Fruit fly (Drosophila melanogaster): ENCODE measurements around the gene CG7992.

Gene CG7992

DNA sequence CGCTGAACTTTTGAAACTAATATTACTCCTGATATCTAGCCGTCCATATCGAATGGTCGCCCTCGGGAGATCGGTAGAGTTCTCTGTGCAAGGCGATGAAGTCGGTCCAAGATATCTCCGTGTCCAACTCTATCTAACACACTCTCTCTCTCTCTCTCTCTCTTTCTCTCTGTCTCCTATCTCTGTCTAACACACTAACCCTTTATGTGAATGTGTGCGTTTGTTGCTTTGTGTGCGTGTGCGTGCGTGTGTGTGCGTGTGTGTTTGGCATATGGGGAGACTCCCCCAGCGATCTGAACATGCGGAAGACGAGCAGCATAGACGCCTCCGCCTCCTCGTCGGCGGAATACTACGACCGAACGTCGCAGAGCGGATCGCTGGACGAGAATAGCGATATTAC, 17.3 kb upstream of the CG7992 start:
- TF ChIP-seq CG1832 (GFP tag; optimal IDR thresholded peaks at IDR 0.05) (peak; percentile 66), Trl (optimal IDR thresholded peaks at IDR 0.05) (peak in 1 of 2 experiments; percentile 43), Trl (GFP tag; optimal IDR thresholded peaks at IDR 0.05) (no peak), Med (GFP tag) (peak; percentile 23), cg (GFP tag; optimal IDR thresholded peaks at IDR 0.05) (peak; percentile 91), Blimp-1 (GFP tag; optimal IDR thresholded peaks at IDR 0.05) (no peak), CG31224 (GFP tag; IDR thresholded peaks at IDR 0.05) (no peak), pzg (GFP tag; optimal IDR thresholded peaks at IDR 0.05) (no peak)

DNA sequence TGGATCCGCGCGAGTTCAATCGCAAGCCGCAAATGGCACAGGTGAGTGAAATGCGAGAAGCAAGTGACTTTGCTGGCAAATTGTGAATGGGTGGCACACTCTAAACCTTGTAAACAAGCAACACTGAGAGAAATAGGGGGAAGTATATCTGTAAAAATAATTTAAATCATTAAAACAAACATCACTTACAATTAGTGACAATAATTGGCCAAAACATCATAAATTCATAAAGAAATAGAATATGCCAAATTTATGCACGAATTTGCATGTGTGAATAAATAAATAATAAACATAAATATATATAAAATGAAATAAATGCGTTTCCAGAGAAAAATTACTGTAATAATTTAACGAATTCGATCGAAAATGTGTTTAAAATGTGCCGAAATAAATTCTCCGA, 15.5 kb upstream of the CG7992 start:
- TF ChIP-seq CG6791 (GFP tag; IDR thresholded peaks at IDR 0.05; ENCODE audit: partially characterized antibody) (no peak), Atf3 (GFP tag; optimal IDR thresholded peaks at IDR 0.05) (no peak), CG17802 (tag; optimal IDR thresholded peaks at IDR 0.05) (no peak), CG1647 (GFP tag; optimal IDR thresholded peaks at IDR 0.05) (no peak), CG18262 (tag; optimal IDR thresholded peaks at IDR 0.05) (peak; percentile 47), run (tag; optimal IDR thresholded peaks at IDR 0.05) (no peak), ind (GFP tag; optimal IDR thresholded peaks at IDR 0.05) (no peak), pros (GFP tag; optimal IDR thresholded peaks at IDR 0.05) (no peak), unpg (GFP tag; optimal IDR thresholded peaks at IDR 0.05) (peak; percentile 18), sim (GFP tag; IDR thresholded peaks at IDR 0.05) (no peak), CG17361 (GFP tag; IDR thresholded peaks at IDR 0.05) (0 out of 3 replicates have a peak, but pooled peaks have one; percentile 30), fru (optimal IDR thresholded peaks at IDR 0.05) (no peak), CG17359 (tag; optimal IDR thresholded peaks at IDR 0.05) (peak; percentile 49), CG32532 (GFP tag; IDR thresholded peaks at IDR 0.05) (peak; percentile 11; the same call in 1 of the 2 replicates), sr (GFP tag; IDR thresholded peaks at IDR 0.05) (no peak), mirr (GFP tag; optimal IDR thresholded peaks at IDR 0.05) (no peak), CG34224 (GFP tag; IDR thresholded peaks at IDR 0.05; ENCODE audit: partially characterized antibody) (no peak), Lim3 (GFP tag; IDR thresholded peaks at IDR 0.05) (no peak), disco-r (GFP tag; optimal IDR thresholded peaks at IDR 0.05) (no peak), CG2199 (GFP tag; IDR thresholded peaks at IDR 0.05) (no peak), CG10979 (tag; optimal IDR thresholded peaks at IDR 0.05) (peak; percentile 25), Abd-B (GFP tag; optimal IDR thresholded peaks at IDR 0.05) (no peak), CG5953 (GFP tag; IDR thresholded peaks at IDR 0.05) (no peak), jigr1 (GFP tag; IDR thresholded peaks at IDR 0.05) (no peak), Dll (GFP tag; IDR thresholded peaks at IDR 0.05; ENCODE audit: partially characterized antibody) (no peak), CG2129 (GFP tag; IDR thresholded peaks at IDR 0.05; ENCODE audit: partially characterized antibody) (no peak), Ets65A (GFP tag) (no peak), Hr3 (GFP tag; optimal IDR thresholded peaks at IDR 0.05) (no peak), CG14965 (GFP tag; optimal IDR thresholded peaks at IDR 0.05; ENCODE audit: borderline replicate concordance) (no peak), CG3163 (GFP tag; optimal IDR thresholded peaks at IDR 0.05) (no peak), esg (GFP tag; conservative IDR thresholded peaks at IDR 0.05) (no peak), Tbp (GFP tag; optimal IDR thresholded peaks at IDR 0.05) (no peak), tna (GFP tag; IDR thresholded peaks at IDR 0.05; ENCODE audit: partially characterized antibody) (no peak), CG16863 (GFP tag; optimal IDR thresholded peaks at IDR 0.05) (no peak), CG33213 (GFP tag; optimal IDR thresholded peaks at IDR 0.05) (no peak), kay (GFP tag; optimal IDR thresholded peaks at IDR 0.05) (no peak), Max (GFP tag; optimal IDR thresholded peaks at IDR 0.05) (no peak), B-H2 (GFP tag; optimal IDR thresholded peaks at IDR 0.05) (no peak), CG8388 (GFP tag; optimal IDR thresholded peaks at IDR 0.05) (no peak), CG3407 (GFP tag; optimal IDR thresholded peaks at IDR 0.05) (no peak), PHDP (tag; optimal IDR thresholded peaks at IDR 0.05) (peak; percentile 24), CG8765 (GFP tag; IDR thresholded peaks at IDR 0.05) (no peak), CG11456 (GFP tag; IDR thresholded peaks at IDR 0.05) (no peak), sens (GFP tag) (peak; percentile 54)
